Worm (Caenorhabditis elegans) whole organism, L3 larva: ENCODE results near the gene fbxa-222.
"Not testable (repeated sequence)": the region's sequence is repeated elsewhere in the genome, so short reads cannot be mapped to it uniquely, and the experiment has no call there.

ENCODE experiments used
- R02D3.7 ChIP-seq: fragments of 150-350 bp; optimal IDR thresholded peaks from 2 replicates; lab custom pipeline; 2014; ENCODE audit warnings: missing biosample characterization, missing genetic modification characterization
- aly-2 ChIP-seq: fragments of 150-350 bp; optimal IDR thresholded peaks from 2 replicates; lab custom pipeline; 2014; ENCODE audit warnings: missing biosample characterization, missing genetic modification characterization
- ceh-28 ChIP-seq: fragments of 150-350 bp; optimal IDR thresholded peaks from 2 replicates; lab custom pipeline; 2014; ENCODE audit warnings: missing biosample characterization, missing genetic modification reagents, missing genetic modification characterization
- daf-12 ChIP-seq: fragments of 150-350 bp; optimal IDR thresholded peaks from 2 replicates; lab custom pipeline; 2014; ENCODE audit warnings: missing biosample characterization, missing genetic modification reagents, missing genetic modification characterization
- egl-27 ChIP-seq: sonication (generic microtip); optimal IDR thresholded peaks from 4 replicates; lab custom pipeline; 2017; ENCODE audit warnings: missing biosample characterization, missing genetic modification reagents, missing genetic modification characterization
- elt-3 ChIP-seq, 3 experiments: fragments of 150-350 bp in 1 of 3; sonication (generic microtip) in 2 of 3; optimal IDR thresholded peaks; 2 replicates in 2 of 3; 4 replicates in 1 of 3; lab custom pipeline; 2014 to 2017; ENCODE audit warnings: missing biosample characterization in 3 of 3, missing genetic modification characterization in 3 of 3
- fkh-10 ChIP-seq: sonication (generic microtip); optimal IDR thresholded peaks from 2 replicates; lab custom pipeline; 2017; ENCODE audit warnings: missing biosample characterization, missing genetic modification reagents, missing genetic modification characterization
- fkh-2 ChIP-seq: fragments of 150-350 bp; optimal IDR thresholded peaks from 2 replicates; lab custom pipeline; 2014; ENCODE audit warnings: missing biosample characterization, missing genetic modification reagents, missing genetic modification characterization
- fos-1 ChIP-seq: fragments of 150-350 bp; optimal IDR thresholded peaks from 2 replicates; lab custom pipeline; 2014; ENCODE audit warnings: missing biosample characterization, missing genetic modification characterization
- hmg-11 ChIP-seq: sonication (generic microtip); optimal IDR thresholded peaks from 2 replicates; lab custom pipeline; 2016; ENCODE audit warnings: missing genetic modification characterization, missing compliant biosample characterization
- lin-39 ChIP-seq: fragments of 150-350 bp; optimal IDR thresholded peaks from 2 replicates; lab custom pipeline; 2018; ENCODE audit warnings: missing biosample characterization, missing genetic modification reagents, missing genetic modification characterization
- lsy-12 ChIP-seq: sonication (generic microtip); optimal IDR thresholded peaks from 2 replicates; lab custom pipeline; 2016; ENCODE audit warnings: mild to moderate bottlenecking, missing genetic modification characterization, missing compliant biosample characterization
- nhr-23 ChIP-seq: fragments of 150-350 bp; optimal IDR thresholded peaks from 2 replicates; lab custom pipeline; 2014; ENCODE audit warnings: missing biosample characterization, missing genetic modification reagents, missing genetic modification characterization
- nhr-28 ChIP-seq: fragments of 150-350 bp; optimal IDR thresholded peaks from 2 replicates; lab custom pipeline; 2014; ENCODE audit warnings: missing biosample characterization, missing genetic modification characterization
- nhr-67 ChIP-seq: fragments of 150-350 bp; optimal IDR thresholded peaks from 2 replicates; lab custom pipeline; 2014; ENCODE audit warnings: missing biosample characterization, missing genetic modification characterization
- nhr-76 ChIP-seq: fragments of 150-350 bp; sonication (generic microtip); optimal IDR thresholded peaks from 5 replicates; lab custom pipeline; 2014; ENCODE audit warnings: missing biosample characterization, missing genetic modification characterization
- nhr-77 ChIP-seq: fragments of 150-350 bp; optimal IDR thresholded peaks from 2 replicates; lab custom pipeline; 2014; ENCODE audit warnings: missing biosample characterization, missing genetic modification characterization
- pha-4 ChIP-seq: fragments of 150-350 bp; optimal IDR thresholded peaks from 2 replicates; lab custom pipeline; 2014; ENCODE audit warnings: missing biosample characterization, missing genetic modification reagents, missing genetic modification characterization
- pqm-1 ChIP-seq: fragments of 150-350 bp; optimal IDR thresholded peaks from 2 replicates; lab custom pipeline; 2017; ENCODE audit warnings: missing biosample characterization, missing genetic modification characterization, inconsistent platforms
- skn-1 ChIP-seq: fragments of 150-350 bp; optimal IDR thresholded peaks from 2 replicates; lab custom pipeline; 2014; ENCODE audit warnings: missing biosample characterization, missing genetic modification characterization
- snpc-4 ChIP-seq: fragments of 150-350 bp; optimal IDR thresholded peaks from 2 replicates; lab custom pipeline; 2014; ENCODE audit warnings: missing biosample characterization, missing genetic modification characterization
- unc-39 ChIP-seq: sonication (generic microtip); optimal IDR thresholded peaks from 4 replicates; lab custom pipeline; 2017; ENCODE audit warnings: missing biosample characterization, missing genetic modification characterization
- zag-1 ChIP-seq: fragments of 150-350 bp; optimal IDR thresholded peaks from 2 replicates; lab custom pipeline; 2014; ENCODE audit warnings: missing biosample characterization, missing genetic modification characterization

fbxa-222 gene

ce11 chrX:146832-147231, 29.7 kb downstream of the fbxa-222 start:
- no peak for TF ChIP-seq hmg-11 (tag; lab: Kevin White, UChicago)
- TF ChIP-seq lsy-12 (tag; lab: Kevin White, UChicago), result no peak
- no peak for TF ChIP-seq zag-1 (tag; lab: Kevin White, UChicago)
- TF ChIP-seq pha-4 (tag; lab: Kevin White, UChicago), result no peak
- no peak for TF ChIP-seq nhr-76 (tag; lab: Kevin White, UChicago)
- no peak for TF ChIP-seq elt-3 (tag; optimal IDR thresholded peaks at IDR 0.05; lab: Kevin White, UChicago)
- TF ChIP-seq ceh-28 (tag; lab: Kevin White, UChicago), result no peak
- TF ChIP-seq R02D3.7 (tag; lab: Kevin White, UChicago), result no peak
- no peak for TF ChIP-seq pqm-1 (tag; lab: Kevin White, UChicago)

- no peak for TF ChIP-seq pqm-1 (tag; lab: Kevin White, UChicago)
- TF ChIP-seq ceh-28 (tag; lab: Kevin White, UChicago), result no peak
- TF ChIP-seq fos-1 (tag; lab: Kevin White, UChicago), result no peak
- TF ChIP-seq daf-12 (tag; lab: Kevin White, UChicago), result no peak
- no peak for TF ChIP-seq nhr-77 (tag; lab: Kevin White, UChicago)
- TF ChIP-seq nhr-28, result no peak
- TF ChIP-seq egl-27, result no peak
- no peak for TF ChIP-seq unc-39
- TF ChIP-seq nhr-23 (tag; lab: Kevin White, UChicago), result no peak
- no peak for TF ChIP-seq skn-1 (tag; lab: Kevin White, UChicago)
- no peak for TF ChIP-seq pha-4 (tag; lab: Kevin White, UChicago)
- no peak for TF ChIP-seq fkh-10
- TF ChIP-seq snpc-4 (tag; lab: Kevin White, UChicago), result no peak
- TF ChIP-seq aly-2 (tag; lab: Kevin White, UChicago), result no peak
- no peak for TF ChIP-seq lin-39 (tag; lab: Kevin White, UChicago)
Observed at ce11 chrX:147824-148223, 30.6 kb downstream of the fbxa-222 start, which contains the start of gene Y73B3A.11. TSS of gene Y73B3A.11 (plus strand) at chrX:148124.

DNA sequence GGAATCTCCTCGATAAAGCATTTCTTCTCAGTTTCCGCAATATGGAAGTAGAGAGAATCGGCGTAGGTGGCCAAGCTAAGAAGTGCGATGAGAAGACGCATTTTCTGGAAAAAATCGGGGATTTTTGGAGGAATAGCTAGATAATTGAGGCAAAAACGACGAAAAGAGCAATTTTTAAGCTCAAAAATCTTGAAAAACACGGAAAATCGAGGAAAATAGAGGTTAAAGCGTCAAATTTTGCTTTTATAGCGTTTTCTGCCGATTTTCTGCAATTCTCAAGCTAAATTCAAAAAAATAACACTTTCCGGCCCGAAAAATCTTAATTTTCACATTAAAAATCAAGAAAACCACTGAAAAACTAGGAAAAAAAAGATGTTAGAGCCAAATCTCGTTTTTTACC, 45.9 kb downstream of the fbxa-222 start, which contains the start of gene tmed-12:
TSS of gene tmed-12 (minus strand) at position 101 of the 400 bp plus-strand sequence.
- TF ChIP-seq nhr-77, nhr-67, fkh-2 (tag; lab: Kevin White, UChicago): not testable (repeated sequence)
